Worm (Caenorhabditis elegans): ENCODE data around the gene fbxa-104.
A peak's percentile ranks its signal among the peaks of the same experiment; 100 is the strongest.

Gene fbxa-104

DNA sequence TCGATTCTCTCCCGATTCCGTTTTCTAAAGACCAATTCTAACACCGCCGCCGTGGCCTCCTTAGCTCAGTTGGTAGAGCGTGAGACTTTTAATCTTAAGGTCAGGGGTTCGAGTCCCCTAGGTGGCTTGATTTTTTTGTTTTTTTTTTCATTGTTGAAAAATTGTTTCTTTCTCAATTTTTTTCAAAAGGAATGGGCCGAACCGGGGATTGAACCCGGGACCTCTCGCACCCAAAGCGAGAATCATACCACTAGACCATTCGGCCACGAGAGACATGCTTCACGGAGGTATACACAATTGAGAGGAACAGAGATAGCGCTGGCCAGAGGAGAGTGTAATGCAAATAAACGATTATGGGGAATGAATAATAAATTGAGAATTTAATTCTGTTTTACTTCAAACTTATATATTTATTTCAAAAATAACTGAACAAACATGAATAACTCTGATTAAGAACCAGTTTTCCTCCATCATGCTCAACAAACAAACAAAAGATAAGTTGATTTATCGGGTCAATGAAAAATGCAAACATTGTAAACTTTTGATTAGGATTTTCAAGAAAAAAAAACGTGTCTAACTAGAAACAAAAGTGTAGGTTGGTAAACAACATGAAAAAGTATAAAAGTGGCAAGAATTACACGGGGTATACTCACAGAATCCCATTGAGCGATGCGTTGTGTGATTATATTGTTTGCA, 41.7 kb upstream of the fbxa-104 start, which contains the start of gene pqn-71 (continued):
- peak; percentile 96 for TF ChIP-seq ztf-26 (tag; optimal IDR thresholded peaks at IDR 0.05)
- TF ChIP-seq pha-4 (tag; optimal IDR thresholded peaks at IDR 0.05) = peak; percentile 6
- peak in 1 of 3 experiments; percentile 91 for TF ChIP-seq lin-35 (GFP tag; optimal IDR thresholded peaks at IDR 0.05)
- peak; percentile 93 for TF ChIP-seq hrde-1 (tag; optimal IDR thresholded peaks at IDR 0.05; ENCODE audit: borderline replicate concordance)
- peak; percentile 73 for TF ChIP-seq attf-3 (GFP tag; conservative IDR thresholded peaks at IDR 0.05)
- peak; percentile 80 for TF ChIP-seq ztf-28 (GFP tag; IDR thresholded peaks at IDR 0.05)
- 0 out of 2 replicates have a peak, but pooled peaks have one; percentile 12 for TF ChIP-seq Y67H2A.10 (GFP tag; conservative IDR thresholded peaks at IDR 0.05)
- peak; percentile 75 for TF ChIP-seq ceh-27 (GFP tag; optimal IDR thresholded peaks at IDR 0.05)
- peak; percentile 77 for TF ChIP-seq madf-6 (GFP tag; IDR thresholded peaks at IDR 0.05)
- TF ChIP-seq madf-10 (tag; optimal IDR thresholded peaks at IDR 0.05) = peak; percentile 92
- TF ChIP-seq F37B4.10 (GFP tag; IDR thresholded peaks at IDR 0.05) = 0 out of 2 replicates have a peak, but pooled peaks have one; percentile 88
- TF ChIP-seq F57A8.1 (GFP tag; optimal IDR thresholded peaks at IDR 0.05) = peak; percentile 47
- peak; percentile 98 for TF ChIP-seq lin-26 (GFP tag; IDR thresholded peaks at IDR 0.05)
- peak; percentile 86 for TF ChIP-seq hlh-12 (tag; optimal IDR thresholded peaks at IDR 0.05)
- TF ChIP-seq nhr-179 (tag; optimal IDR thresholded peaks at IDR 0.05) = peak; percentile 31
- TF ChIP-seq F52B5.7 (tag; optimal IDR thresholded peaks at IDR 0.05) = peak; percentile 81
- peak; percentile 95 for TF ChIP-seq aptf-3 (GFP tag; IDR thresholded peaks at IDR 0.05)
- peak; percentile 89 for TF ChIP-seq hmg-20 (GFP tag; IDR thresholded peaks at IDR 0.05)
- peak; percentile 80 for TF ChIP-seq nhr-80 (tag; optimal IDR thresholded peaks at IDR 0.05)
- TF ChIP-seq madf-3 (GFP tag; IDR thresholded peaks at IDR 0.05) = peak; percentile 85
- peak; percentile 90 for TF ChIP-seq T26A5.8 (tag; optimal IDR thresholded peaks at IDR 0.05)
- TF ChIP-seq atf-7 (tag; optimal IDR thresholded peaks at IDR 0.05) = peak; percentile 85
- TF ChIP-seq xnd-1 (tag; optimal IDR thresholded peaks at IDR 0.05) = peak; percentile 46
- TF ChIP-seq sdz-38 (tag; optimal IDR thresholded peaks at IDR 0.05) = no peak
- peak; percentile 75 to 81 for TF ChIP-seq let-607 (tag; optimal IDR thresholded peaks at IDR 0.05)
- 0 out of 2 replicates have a peak, but pooled peaks have one; percentile 72 for TF ChIP-seq bed-1 (GFP tag; IDR thresholded peaks at IDR 0.05)
- peak; percentile 87 for TF ChIP-seq hsf-1 (GFP tag; IDR thresholded peaks at IDR 0.05)
- peak; percentile 88 for TF ChIP-seq nhr-27 (tag; optimal IDR thresholded peaks at IDR 0.05)
- TF ChIP-seq him-1 (tag; optimal IDR thresholded peaks at IDR 0.05) = peak; percentile 99
- peak; percentile 89 for TF ChIP-seq let-526 (GFP tag; IDR thresholded peaks at IDR 0.05)
- peak; percentile 47 for TF ChIP-seq ccch-3 (GFP tag; optimal IDR thresholded peaks at IDR 0.05)
- peak; percentile 74 for TF ChIP-seq unc-130 (GFP tag; optimal IDR thresholded peaks at IDR 0.05)
- peak; percentile 82 for TF ChIP-seq snpc-4 (GFP tag; optimal IDR thresholded peaks at IDR 0.05)
- TF ChIP-seq snpc-4 (tag; optimal IDR thresholded peaks at IDR 0.05) = peak; percentile 80 to 93 (median 88)
- TF ChIP-seq B0336.3 (GFP tag; IDR thresholded peaks at IDR 0.05) = peak; percentile 94
- TF ChIP-seq chd-7 (tag; optimal IDR thresholded peaks at IDR 0.05) = peak; percentile 90
- peak; percentile 89; the same call in 1 of the 2 replicates for TF ChIP-seq ztf-25 (GFP tag; IDR thresholded peaks at IDR 0.05)
- TF ChIP-seq fkh-3 (tag; optimal IDR thresholded peaks at IDR 0.05) = peak; percentile 84
- TF ChIP-seq snpc-1.1 (tag; optimal IDR thresholded peaks at IDR 0.05; ENCODE audit: insufficient read depth) = peak; percentile 83
- TF ChIP-seq attf-6 (GFP tag; IDR thresholded peaks at IDR 0.05) = peak; percentile 90
- peak; percentile 94 for TF ChIP-seq snpc-1.3 (tag; optimal IDR thresholded peaks at IDR 0.05; ENCODE audit: insufficient read depth)
- peak; percentile 98 for TF ChIP-seq nhr-90 (tag; optimal IDR thresholded peaks at IDR 0.05)
- TF ChIP-seq ztf-3 (GFP tag; optimal IDR thresholded peaks at IDR 0.05) = peak; percentile 54
- TF ChIP-seq ztf-22 (GFP tag; optimal IDR thresholded peaks at IDR 0.05) = peak; percentile 74
- TF ChIP-seq lin-54 (GFP tag; optimal IDR thresholded peaks at IDR 0.05) = peak; percentile 85
- peak; percentile 95 for TF ChIP-seq F23B12.7 (tag; optimal IDR thresholded peaks at IDR 0.05; ENCODE audit: insufficient read depth)

Measured in whole organism, young adult.